Worm (Caenorhabditis elegans): ENCODE results near the gene dyf-13.
A peak's percentile ranks its signal among the peaks of the same experiment; 100 is the strongest.

The dyf-13 gene

ce11 chrII:7208184-7208583 is 37.0 kb upstream of the dyf-13 start, which contains the start of gene dhs-7:
TSS of gene dhs-7 (minus strand) at chrII:7208460.
- TF ChIP-seq lir-3 (tag; optimal IDR thresholded peaks at IDR 0.05; ENCODE audit: poor library complexity) (no peak), Y116A8C.19 (tag; optimal IDR thresholded peaks at IDR 0.05; ENCODE audit: borderline replicate concordance) (no peak), C16A3.4 (tag; optimal IDR thresholded peaks at IDR 0.05) (no peak), fkh-4 (tag; optimal IDR thresholded peaks at IDR 0.05; ENCODE audit: borderline replicate concordance) (no peak), grh-1 (GFP tag; IDR thresholded peaks at IDR 0.05) (no peak), elt-2 (tag; optimal IDR thresholded peaks at IDR 0.05) (peak; percentile 44)

DNA sequence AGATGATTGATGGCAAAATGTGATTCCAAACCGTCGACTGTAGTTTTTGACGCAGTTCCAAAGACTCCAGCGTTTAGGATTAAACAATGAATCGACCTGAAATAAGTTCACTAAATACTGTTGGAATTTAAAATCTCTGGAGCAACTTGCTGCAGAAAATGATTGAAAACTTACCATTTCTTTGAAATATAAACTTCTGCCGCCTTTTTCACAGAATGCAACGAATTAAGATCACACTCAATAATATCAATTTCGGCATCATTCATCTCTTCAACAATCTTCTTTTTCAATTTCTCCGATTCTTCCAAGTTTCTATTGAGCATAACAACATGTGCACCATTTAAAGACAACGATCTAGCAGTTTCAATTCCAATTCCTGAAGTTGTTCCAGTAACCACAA is 36.5 kb upstream of the dyf-13 start:
- TF ChIP-seq efl-1 (optimal IDR thresholded peaks at IDR 0.05) (no peak), efl-1 (GFP tag; optimal IDR thresholded peaks at IDR 0.05 in 1 of 2) (peak in 1 of 2 experiments; percentile 78), rnt-1 (tag; optimal IDR thresholded peaks at IDR 0.05) (no peak)

- no peak for TF ChIP-seq mdl-1 (tag; optimal IDR thresholded peaks at IDR 0.05)
- TF ChIP-seq snpc-4 (tag; optimal IDR thresholded peaks at IDR 0.05): no peak
- no peak for TF ChIP-seq nhr-90 (tag; optimal IDR thresholded peaks at IDR 0.05; ENCODE audit: poor library complexity)
- TF ChIP-seq lin-15B (tag; optimal IDR thresholded peaks at IDR 0.05): no peak
- TF ChIP-seq ces-1 (GFP tag; optimal IDR thresholded peaks at IDR 0.05): no peak
- no peak for TF ChIP-seq hpl-2 (GFP tag; optimal IDR thresholded peaks at IDR 0.05)
- no peak for TF ChIP-seq ceh-8 (GFP tag; optimal IDR thresholded peaks at IDR 0.05)
- no peak for TF ChIP-seq sup-37 (GFP tag; optimal IDR thresholded peaks at IDR 0.05)
- TF ChIP-seq tbx-2 (tag; optimal IDR thresholded peaks at IDR 0.05): no peak
- no peak for TF ChIP-seq lin-13 (GFP tag; optimal IDR thresholded peaks at IDR 0.05)
- no peak for TF ChIP-seq lsy-2 (tag; optimal IDR thresholded peaks at IDR 0.05)
Observed at ce11 chrII:7205388-7205787, 34.2 kb upstream of the dyf-13 start, which contains the start of gene srd-59. TSS of gene srd-59 (plus strand) at chrII:7205688.

DNA sequence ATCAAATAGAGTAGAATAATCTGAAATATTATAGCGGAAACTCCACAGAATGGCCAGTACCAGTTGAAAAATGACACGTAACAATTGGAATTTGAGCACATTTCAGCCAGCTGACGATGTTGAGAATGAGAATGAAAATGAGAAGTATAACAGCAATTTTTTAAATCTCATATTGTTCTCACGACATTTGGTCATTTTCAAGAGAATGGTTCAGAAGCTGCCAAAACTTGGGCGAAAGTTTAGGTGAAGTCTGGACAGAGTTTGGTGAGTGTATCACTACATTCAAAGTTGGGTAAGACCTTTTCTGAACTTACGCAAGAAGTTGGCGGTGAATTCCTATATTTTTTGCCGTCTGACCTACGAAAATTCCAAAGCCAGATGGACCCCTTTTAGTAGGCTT is 33.8 kb upstream of the dyf-13 start, which contains the start of gene srd-58:
Gene srd-58, minus strand, starts transcription at position 101 of the 400 bp plus-strand sequence.
- TF ChIP-seq mdl-1 (tag; optimal IDR thresholded peaks at IDR 0.05) (no peak), C16A3.4 (tag; optimal IDR thresholded peaks at IDR 0.05) (no peak), hpl-2 (GFP tag; optimal IDR thresholded peaks at IDR 0.05) (no peak), lir-3 (tag; optimal IDR thresholded peaks at IDR 0.05; ENCODE audit: poor library complexity) (no peak), ceh-90 (tag; optimal IDR thresholded peaks at IDR 0.05) (no peak), nhr-237 (tag; optimal IDR thresholded peaks at IDR 0.05) (no peak), pag-3 (tag; optimal IDR thresholded peaks at IDR 0.05; ENCODE audit: borderline replicate concordance, insufficient read depth) (no peak), hlh-17 (GFP tag; optimal IDR thresholded peaks at IDR 0.05; ENCODE audit: borderline replicate concordance) (no peak), ces-1 (GFP tag; optimal IDR thresholded peaks at IDR 0.05) (no peak), nhr-71 (tag; optimal IDR thresholded peaks at IDR 0.05) (no peak), nhr-11 (tag; optimal IDR thresholded peaks at IDR 0.05) (no peak), sptf-1 (tag; optimal IDR thresholded peaks at IDR 0.05) (no peak), dpl-1 (GFP tag; optimal IDR thresholded peaks at IDR 0.05) (no peak), C34B4.2 (tag; optimal IDR thresholded peaks at IDR 0.05) (no peak), lin-39 (tag; optimal IDR thresholded peaks at IDR 0.05) (no peak)

- no peak for TF ChIP-seq xbp-1 (tag; optimal IDR thresholded peaks at IDR 0.05)
Observed at ce11 chrII:7203110-7203509, 32.0 kb upstream of the dyf-13 start, which contains the start of gene srd-56. TSS of gene srd-56 (minus strand) at chrII:7203210.

ce11 chrII:7200051-7200599 is 29.0 kb upstream of the dyf-13 start, which contains the start of gene pcrg-1:
TSS of gene pcrg-1 (plus strand) at chrII:7200549.
- TF ChIP-seq blmp-1 (tag; optimal IDR thresholded peaks at IDR 0.05): peak; percentile 7
- peak; percentile 45 to 59 (median 56) for TF ChIP-seq dpl-1 (GFP tag; optimal IDR thresholded peaks at IDR 0.05)
- TF ChIP-seq unc-62 (GFP tag; optimal IDR thresholded peaks at IDR 0.05): no peak
- peak; percentile 41 for TF ChIP-seq nhr-77 (tag; optimal IDR thresholded peaks at IDR 0.05)
- peak; percentile 92 for TF ChIP-seq nhr-85 (tag)
- no peak for TF ChIP-seq nhr-237 (tag; optimal IDR thresholded peaks at IDR 0.05)
- TF ChIP-seq nhr-20 (tag; optimal IDR thresholded peaks at IDR 0.05): peak; percentile 89
- no peak for TF ChIP-seq nhr-84 (tag; optimal IDR thresholded peaks at IDR 0.05)
- no peak for TF ChIP-seq fkh-4 (tag; optimal IDR thresholded peaks at IDR 0.05; ENCODE audit: borderline replicate concordance)
- peak; percentile 86 for TF ChIP-seq lin-14 (GFP tag; optimal IDR thresholded peaks at IDR 0.05)
- TF ChIP-seq irx-1 (tag; optimal IDR thresholded peaks at IDR 0.05): peak; percentile 80
- TF ChIP-seq nhr-12 (tag; optimal IDR thresholded peaks at IDR 0.05): no peak
- TF ChIP-seq ceh-8 (GFP tag; optimal IDR thresholded peaks at IDR 0.05): peak; percentile 72
- peak; percentile 64 for TF ChIP-seq lin-13 (GFP tag; optimal IDR thresholded peaks at IDR 0.05)
- peak; percentile 89 for TF ChIP-seq nhr-90 (tag; optimal IDR thresholded peaks at IDR 0.05; ENCODE audit: poor library complexity)
- peak; percentile 77 for TF ChIP-seq grh-1 (GFP tag; IDR thresholded peaks at IDR 0.05)
- TF ChIP-seq ceh-90 (tag; optimal IDR thresholded peaks at IDR 0.05): no peak
- peak; percentile 90 for TF ChIP-seq nhr-47 (tag; optimal IDR thresholded peaks at IDR 0.05)
- no peak for TF ChIP-seq pag-3 (tag; optimal IDR thresholded peaks at IDR 0.05; ENCODE audit: borderline replicate concordance, insufficient read depth)

Data from whole organism, L1 larva.